Worm (Caenorhabditis elegans): ENCODE measurements around the gene C17C3.3.

DNA sequence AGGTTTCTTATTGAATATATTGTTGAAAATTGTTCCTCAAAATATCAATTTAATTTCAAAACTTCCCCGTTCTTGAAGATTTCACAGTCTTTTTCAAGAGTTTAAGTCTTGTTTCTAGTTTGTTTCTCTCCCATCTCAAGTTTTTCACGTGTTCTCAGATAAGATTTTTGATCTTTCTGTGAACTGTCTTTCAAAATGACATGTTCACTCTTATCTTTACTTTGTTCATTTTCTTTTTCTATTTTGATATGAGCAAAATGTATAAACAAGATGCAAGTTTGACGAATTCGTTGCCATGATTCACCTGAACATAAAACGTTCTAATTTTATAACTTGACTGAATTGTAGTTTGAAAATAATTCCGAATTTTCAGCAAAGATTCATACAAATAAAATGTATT is 6.7 kb upstream of the C17C3.3 start:
- TF ChIP-seq ceh-6 (GFP tag; optimal IDR thresholded peaks at IDR 0.05), result no peak
- no peak for TF ChIP-seq nhr-11 (tag; optimal IDR thresholded peaks at IDR 0.05)
- TF ChIP-seq pha-4 (tag; optimal IDR thresholded peaks at IDR 0.05), result no peak
- no peak for TF ChIP-seq unc-55 (GFP tag; optimal IDR thresholded peaks at IDR 0.05)
- TF ChIP-seq unc-3 (GFP tag; conservative IDR thresholded peaks at IDR 0.05), result no peak
- no peak for TF ChIP-seq unc-3 (tag; optimal IDR thresholded peaks at IDR 0.05)
- no peak for TF ChIP-seq F13H6.1 (tag; optimal IDR thresholded peaks at IDR 0.05)
- no peak for TF ChIP-seq ref-2 (tag; optimal IDR thresholded peaks at IDR 0.05)
- TF ChIP-seq hlh-30 (tag; optimal IDR thresholded peaks at IDR 0.05; ENCODE audit: insufficient read depth), result no peak
- no peak for TF ChIP-seq elt-4 (tag; optimal IDR thresholded peaks at IDR 0.05)
- TF ChIP-seq ceh-34 (tag; optimal IDR thresholded peaks at IDR 0.05), result no peak

Data from whole organism, late embryonic.